Worm (Caenorhabditis elegans) whole organism, L4/young adult: ENCODE results near the gene F32B6.4.

ENCODE experiments used
- dao-5 ChIP-seq: sonication (generic microtip); optimal IDR thresholded peaks from 2 replicates; lab custom pipeline; 2016; ENCODE audit warnings: missing genotype, missing genetic modification characterization, moderate library complexity, missing compliant biosample characterization
- him-1 ChIP-seq: sonication (generic microtip); optimal IDR thresholded peaks from 2 replicates; lab custom pipeline; 2016; ENCODE audit warnings: missing genotype, missing genetic modification reagents, missing genetic modification characterization, missing compliant biosample characterization

ce11 chrIV:9899227-9899626 lies 7.4 kb upstream of the F32B6.4 start:
- TF ChIP-seq him-1 (tag; lab: Kevin White, UChicago): no peak
- TF ChIP-seq dao-5 (tag; lab: Kevin White, UChicago): no peak
